Fruit fly (Drosophila melanogaster) whole organism: ENCODE data around the gene CG4230.

ENCODE experiments used
- CG8478 ChIP-seq: fragments of >200 bp; optimal IDR thresholded peaks from 2 replicates; lab custom pipeline; 2018; ENCODE audit warnings: inconsistent platforms
- Dll ChIP-seq: fragments of >200 bp; optimal IDR thresholded peaks from 2 replicates; lab custom pipeline; 2017
- EcR ChIP-seq, 2 experiments: fragments of >200 bp; optimal IDR thresholded peaks; 2 replicates each; lab custom pipeline; 2017; ENCODE audit warnings: missing biosample characterization in 2 of 2, missing genetic modification characterization in 2 of 2, missing genetic modification reagents in 2 of 2
- pan ChIP-seq: fragments of >200 bp; optimal IDR thresholded peaks from 2 replicates; lab custom pipeline; 2017
- psq ChIP-seq: fragments of >200 bp; optimal IDR thresholded peaks from 2 replicates; lab custom pipeline; 2017

dm6 chr2L:5147188-5147855 is 51.3 kb downstream of the CG4230 start:
- no peak for TF ChIP-seq Dll (lab: Kevin White, UChicago)
- TF ChIP-seq pan: no peak
- TF ChIP-seq CG8478 (lab: Kevin White, UChicago): no peak
- TF ChIP-seq psq: no peak
- TF ChIP-seq EcR (GFP tag; optimal IDR thresholded peaks at IDR 0.05; lab: Kevin White, UChicago): no peak
